Worm (Caenorhabditis elegans): ENCODE data around the gene T06E4.5.

T06E4.5 gene

ce11 chrV:9661514-9661913, 30.5 kb downstream of the T06E4.5 start, which contains the start of gene pitr-4:
Gene pitr-4, minus strand, starts transcription at chrV:9661614.
- no peak for TF ChIP-seq ahr-1 (tag; optimal IDR thresholded peaks at IDR 0.05)
- TF ChIP-seq fkh-6 (tag; optimal IDR thresholded peaks at IDR 0.05) = no peak
- no peak for TF ChIP-seq ceh-24 (tag; optimal IDR thresholded peaks at IDR 0.05)
- TF ChIP-seq unc-42 (tag; optimal IDR thresholded peaks at IDR 0.05) = no peak
- TF ChIP-seq pqm-1 (tag; optimal IDR thresholded peaks at IDR 0.05) = no peak
- no peak for TF ChIP-seq nhr-232 (tag; optimal IDR thresholded peaks at IDR 0.05)
- no peak for TF ChIP-seq hlh-6 (tag; optimal IDR thresholded peaks at IDR 0.05)
- TF ChIP-seq pros-1 (tag; optimal IDR thresholded peaks at IDR 0.05) = no peak
- no peak for TF ChIP-seq ceh-2 (tag; optimal IDR thresholded peaks at IDR 0.05)
- no peak for TF ChIP-seq K09A11.1 (tag; optimal IDR thresholded peaks at IDR 0.05; ENCODE audit: insufficient read depth)
- TF ChIP-seq pax-1 (tag; optimal IDR thresholded peaks at IDR 0.05) = no peak
- TF ChIP-seq sox-2 (GFP tag; IDR thresholded peaks at IDR 0.05) = no peak

ce11 chrV:9663948-9664347, 32.9 kb downstream of the T06E4.5 start:
- no peak for TF ChIP-seq ets-4 (tag; optimal IDR thresholded peaks at IDR 0.05)
- TF ChIP-seq gmeb-2 (tag; optimal IDR thresholded peaks at IDR 0.05) = no peak
- peak; percentile 1 for TF ChIP-seq ceh-14 (tag; optimal IDR thresholded peaks at IDR 0.05)
- TF ChIP-seq unc-42 (tag; optimal IDR thresholded peaks at IDR 0.05) = peak; percentile 45

ce11 chrV:9664620-9665019, 33.6 kb downstream of the T06E4.5 start:
- peak; percentile 44 for TF ChIP-seq tbx-2 (tag; optimal IDR thresholded peaks at IDR 0.05)
- no peak for TF ChIP-seq ceh-22 (tag; optimal IDR thresholded peaks at IDR 0.05)
- no peak for TF ChIP-seq pax-1 (tag; optimal IDR thresholded peaks at IDR 0.05)
- TF ChIP-seq ceh-19 (GFP tag; optimal IDR thresholded peaks at IDR 0.05) = peak; percentile 39
- TF ChIP-seq ceh-48 (tag; optimal IDR thresholded peaks at IDR 0.05) = peak; percentile 30
- TF ChIP-seq pat-9 (tag; optimal IDR thresholded peaks at IDR 0.05) = no peak
- peak; percentile 0 for TF ChIP-seq ref-2 (tag; optimal IDR thresholded peaks at IDR 0.05)
- TF ChIP-seq unc-86 (tag; optimal IDR thresholded peaks at IDR 0.05) = peak; percentile 18
- TF ChIP-seq unc-42 (tag; optimal IDR thresholded peaks at IDR 0.05) = peak; percentile 14
- TF ChIP-seq ceh-31 (tag; optimal IDR thresholded peaks at IDR 0.05) = peak; percentile 82
- peak; percentile 56 for TF ChIP-seq nfya-1 (tag; optimal IDR thresholded peaks at IDR 0.05)

ce11 chrV:9666394-9666793, 35.4 kb downstream of the T06E4.5 start, which contains the start of gene ZK287.1:
Gene ZK287.1, plus strand, starts transcription at chrV:9666694.
- no peak for TF ChIP-seq ama-1 (optimal IDR thresholded peaks at IDR 0.05)
- no peak for TF ChIP-seq ceh-34 (tag; optimal IDR thresholded peaks at IDR 0.05)
- no peak for TF ChIP-seq unc-86 (tag; optimal IDR thresholded peaks at IDR 0.05)
- no peak for TF ChIP-seq odd-2 (tag; optimal IDR thresholded peaks at IDR 0.05)
- TF ChIP-seq T23F11.4 (GFP tag; optimal IDR thresholded peaks at IDR 0.05) = no peak
- no peak for TF ChIP-seq tbx-2 (tag; optimal IDR thresholded peaks at IDR 0.05)
- peak; percentile 3 for TF ChIP-seq fkh-10 (GFP tag; optimal IDR thresholded peaks at IDR 0.05)
- TF ChIP-seq ceh-18 (tag; optimal IDR thresholded peaks at IDR 0.05) = no peak
- no peak for TF ChIP-seq lin-11 (tag; optimal IDR thresholded peaks at IDR 0.05)
- no peak for TF ChIP-seq pat-9 (tag; optimal IDR thresholded peaks at IDR 0.05)
- no peak for TF ChIP-seq elt-2 (tag; optimal IDR thresholded peaks at IDR 0.05)
- no peak for TF ChIP-seq syd-9 (tag; optimal IDR thresholded peaks at IDR 0.05)
- no peak for TF ChIP-seq fax-1 (tag; optimal IDR thresholded peaks at IDR 0.05)
- no peak for TF ChIP-seq ahr-1 (tag; optimal IDR thresholded peaks at IDR 0.05)
- TF ChIP-seq ceh-22 (tag; optimal IDR thresholded peaks at IDR 0.05) = no peak
- TF ChIP-seq unc-42 (tag; optimal IDR thresholded peaks at IDR 0.05) = peak; percentile 17

ce11 chrV:9672495-9672894, 41.5 kb downstream of the T06E4.5 start:
- TF ChIP-seq ama-1 (optimal IDR thresholded peaks at IDR 0.05) = no peak
- TF ChIP-seq ref-2 (tag; optimal IDR thresholded peaks at IDR 0.05) = no peak
- TF ChIP-seq unc-3 (GFP tag; conservative IDR thresholded peaks at IDR 0.05) = no peak
- no peak for TF ChIP-seq unc-3 (tag; optimal IDR thresholded peaks at IDR 0.05)
- TF ChIP-seq ceh-48 (tag; optimal IDR thresholded peaks at IDR 0.05) = no peak
- TF ChIP-seq hlh-8 (tag; optimal IDR thresholded peaks at IDR 0.05) = no peak
- TF ChIP-seq dmd-4 (tag; optimal IDR thresholded peaks at IDR 0.05; ENCODE audit: borderline replicate concordance) = no peak
- TF ChIP-seq ttx-3 (tag; optimal IDR thresholded peaks at IDR 0.05) = no peak
- no peak for TF ChIP-seq tbx-2 (tag; optimal IDR thresholded peaks at IDR 0.05)
- no peak for TF ChIP-seq ceh-6 (GFP tag; optimal IDR thresholded peaks at IDR 0.05)
- TF ChIP-seq ets-4 (tag; optimal IDR thresholded peaks at IDR 0.05) = no peak
- no peak for TF ChIP-seq ceh-24 (tag; optimal IDR thresholded peaks at IDR 0.05)
- no peak for TF ChIP-seq ceh-18 (tag; optimal IDR thresholded peaks at IDR 0.05)
- no peak for TF ChIP-seq odd-2 (tag; optimal IDR thresholded peaks at IDR 0.05)
- no peak for TF ChIP-seq unc-42 (tag; optimal IDR thresholded peaks at IDR 0.05)
- TF ChIP-seq madf-2 (tag; optimal IDR thresholded peaks at IDR 0.05) = no peak
- no peak for TF ChIP-seq lim-6 (tag; optimal IDR thresholded peaks at IDR 0.05)
- no peak for TF ChIP-seq sdc-2 (tag; optimal IDR thresholded peaks at IDR 0.05)
- no peak for TF ChIP-seq pag-3 (tag; optimal IDR thresholded peaks at IDR 0.05; ENCODE audit: borderline replicate concordance)

All from whole organism, late embryonic.